Fruit fly (Drosophila melanogaster) whole organism, embryonic: ENCODE results near the gene CG15439.

Experiments used
- Antp ChIP-seq: fragments of 200-800 bp; sonication (Bioruptor generic); optimal IDR thresholded peaks from 3 replicates; lab custom pipeline; 2016; ENCODE audit warnings: missing biosample characterization, missing genetic modification characterization
- CG11093 ChIP-seq: fragments of 200-800 bp; sonication (Bioruptor generic); IDR thresholded peaks from 3 replicates; pipeline ENCODE4 v1.3.6; 2022; ENCODE audit warnings: missing biosample characterization, missing genetic modification characterization
- CG12236 ChIP-seq: fragments of 200-800 bp; sonication (Bioruptor generic); optimal IDR thresholded peaks from 2 replicates; lab custom pipeline; 2016; ENCODE audit warnings: missing biosample characterization, missing genetic modification characterization
- CG13123 ChIP-seq: fragments of 200-800 bp; sonication (Bioruptor generic); optimal IDR thresholded peaks from 2 replicates; lab custom pipeline; 2016; ENCODE audit warnings: missing biosample characterization, missing genetic modification characterization
- CG13775 ChIP-seq: fragments of 200-800 bp; sonication (Bioruptor generic); optimal IDR thresholded peaks from 3 replicates; lab custom pipeline; 2017; ENCODE audit warnings: missing biosample characterization, mild to moderate bottlenecking, missing genetic modification characterization
- CG15011 ChIP-seq: fragments of 200-800 bp; sonication (Bioruptor generic); optimal IDR thresholded peaks from 3 replicates; lab custom pipeline; 2018; ENCODE audit warnings: missing biosample characterization, mild to moderate bottlenecking, missing genetic modification characterization
- CG15601 ChIP-seq: fragments of 200-800 bp; sonication (Bioruptor generic); optimal IDR thresholded peaks from 3 replicates; lab custom pipeline; 2019; ENCODE audit warnings: missing biosample characterization, mild to moderate bottlenecking, missing genetic modification characterization, moderate library complexity
- CG16779 ChIP-seq: fragments of 200-800 bp; sonication (Bioruptor generic); IDR thresholded peaks from 2 replicates; pipeline ENCODE4 v1.3.6; 2022; ENCODE audit warnings: missing biosample characterization, missing genetic modification characterization
- CG17829 ChIP-seq: fragments of 200-800 bp; optimal IDR thresholded peaks from 2 replicates; lab custom pipeline; 2019; ENCODE audit warnings: missing biosample characterization, mild to moderate bottlenecking, missing genetic modification characterization, moderate library complexity
- CG1792 ChIP-seq: fragments of 200-800 bp; sonication (Bioruptor generic); optimal IDR thresholded peaks from 2 replicates; lab custom pipeline; 2016; ENCODE audit warnings: missing biosample characterization, missing genetic modification characterization
- CG2889 ChIP-seq: fragments of 200-800 bp; sonication (Bioruptor generic); IDR thresholded peaks from 3 replicates; pipeline ENCODE4 v1.3.6; 2022; ENCODE audit warnings: missing biosample characterization, missing genetic modification characterization
- CG30431 ChIP-seq: fragments of 200-800 bp; sonication (Bioruptor generic); optimal IDR thresholded peaks from 2 replicates; lab custom pipeline; 2017; ENCODE audit warnings: missing biosample characterization, missing genetic modification characterization
- CG32767 ChIP-seq: fragments of 200-800 bp; sonication (Bioruptor generic); IDR thresholded peaks from 2 replicates; pipeline ENCODE4 v1.3.6; 2022; ENCODE audit warnings: missing biosample characterization, missing genetic modification characterization
- CG34376 ChIP-seq: fragments of 200-800 bp; sonication (Bioruptor generic); optimal IDR thresholded peaks from 2 replicates; lab custom pipeline; 2018; ENCODE audit warnings: missing biosample characterization, mild to moderate bottlenecking, missing genetic modification characterization
- CG3838 ChIP-seq: fragments of 200-800 bp; sonication (Bioruptor generic); optimal IDR thresholded peaks from 3 replicates; lab custom pipeline; 2016; ENCODE audit warnings: missing biosample characterization, missing genetic modification characterization
- CG4328 ChIP-seq: fragments of 200-800 bp; sonication (Bioruptor generic); optimal IDR thresholded peaks from 3 replicates; lab custom pipeline; 2017; ENCODE audit warnings: missing biosample characterization, missing genetic modification reagents, missing genetic modification characterization
- CG6813 ChIP-seq: fragments of 200-800 bp; sonication (Bioruptor generic); optimal IDR thresholded peaks from 2 replicates; lab custom pipeline; 2017; ENCODE audit warnings: missing biosample characterization, missing genetic modification characterization, mild to moderate bottlenecking, moderate library complexity, missing genetic modification reagents
- CG9215 ChIP-seq: fragments of 200-800 bp; sonication (Bioruptor generic); IDR thresholded peaks from 2 replicates; pipeline ENCODE4 v1.3.6; 2022; ENCODE audit warnings: missing biosample characterization, missing genetic modification characterization
- Chrac-16 ChIP-seq: fragments of 200-800 bp; sonication (Bioruptor generic); optimal IDR thresholded peaks from 3 replicates; lab custom pipeline; 2016; ENCODE audit warnings: missing biosample characterization, missing genetic modification characterization
- Deaf1 ChIP-seq: fragments of 200-800 bp; optimal IDR thresholded peaks from 3 replicates; lab custom pipeline; 2019; ENCODE audit warnings: missing biosample characterization, mild to moderate bottlenecking, missing genetic modification characterization, moderate library complexity
- E2f1 ChIP-seq: fragments of 200-800 bp; sonication (Bioruptor generic); IDR thresholded peaks from 2 replicates; pipeline ENCODE4 v1.3.6; 2022; ENCODE audit warnings: missing biosample characterization, missing genetic modification characterization
- Fer3 ChIP-seq: fragments of 200-800 bp; sonication (Bioruptor generic); optimal IDR thresholded peaks from 2 replicates; lab custom pipeline; 2018; ENCODE audit warnings: missing biosample characterization, mild to moderate bottlenecking, missing genetic modification characterization, moderate library complexity
- HHEX ChIP-seq: fragments of 200-800 bp; sonication (Bioruptor generic); optimal IDR thresholded peaks from 3 replicates; lab custom pipeline; 2017; ENCODE audit warnings: missing biosample characterization, mild to moderate bottlenecking, missing genetic modification characterization, missing genetic modification reagents
- HLH54F ChIP-seq: fragments of 200-800 bp; sonication (Bioruptor generic); optimal IDR thresholded peaks from 3 replicates; lab custom pipeline; 2016; ENCODE audit warnings: missing biosample characterization, missing genetic modification characterization
- HLHmδ ChIP-seq: fragments of 200-800 bp; sonication (Bioruptor generic); optimal IDR thresholded peaks from 2 replicates; lab custom pipeline; 2018; ENCODE audit warnings: missing biosample characterization, mild to moderate bottlenecking, missing genetic modification characterization, moderate library complexity
- Hand ChIP-seq: fragments of 200-800 bp; sonication (Bioruptor generic); optimal IDR thresholded peaks from 2 replicates; lab custom pipeline; 2017; ENCODE audit warnings: mild to moderate bottlenecking, missing biosample characterization, missing genetic modification reagents, missing genetic modification characterization
- Jarid2 ChIP-seq: fragments of 200-800 bp; sonication (Bioruptor generic); optimal IDR thresholded peaks from 3 replicates; lab custom pipeline; 2017; ENCODE audit warnings: mild to moderate bottlenecking, missing biosample characterization, missing genetic modification reagents, missing genetic modification characterization
- Lim3 ChIP-seq: fragments of 200-800 bp; sonication (Bioruptor generic); IDR thresholded peaks from 2 replicates; pipeline ENCODE4 v1.3.6; 2022; ENCODE audit warnings: missing biosample characterization, missing genetic modification characterization
- Myb ChIP-seq: fragments of 200-800 bp; sonication (Bioruptor generic); optimal IDR thresholded peaks from 2 replicates; lab custom pipeline; 2016; ENCODE audit warnings: missing biosample characterization, missing genetic modification characterization
- Optix ChIP-seq: fragments of 200-800 bp; sonication (Bioruptor generic); IDR thresholded peaks from 3 replicates; pipeline ENCODE4 v1.3.6; 2022; ENCODE audit warnings: missing biosample characterization, missing genetic modification characterization
- Sry-β ChIP-seq: fragments of 200-800 bp; sonication (Bioruptor generic); optimal IDR thresholded peaks from 2 replicates; lab custom pipeline; 2018; ENCODE audit warnings: missing biosample characterization, mild to moderate bottlenecking, missing genetic modification characterization, moderate library complexity
- Stat92E ChIP-seq, 3 experiments: fragments of >200 bp in 2 of 3; fragments of 200-800 bp in 1 of 3; sonication (Bioruptor generic) in 1 of 3; optimal IDR thresholded peaks; 2 replicates each; lab custom pipeline; 2017 to 2019; ENCODE audit warnings: missing biosample characterization in 3 of 3, missing genetic modification characterization in 3 of 3, mild to moderate bottlenecking in 1 of 3, moderate library complexity in 1 of 3
- Trl ChIP-seq, 3 experiments: fragments of >200 bp in 2 of 3; fragments of 200-800 bp in 1 of 3; sonication (Bioruptor generic) in 1 of 3; optimal IDR thresholded peaks; 2 replicates in 1 of 3; 3 replicates in 2 of 3; lab custom pipeline; 2016 to 2017; ENCODE audit warnings: missing biosample characterization in 1 of 3, missing genetic modification characterization in 1 of 3
- ab ChIP-seq: fragments of 200-800 bp; sonication (Bioruptor generic); optimal IDR thresholded peaks from 2 replicates; lab custom pipeline; 2016; ENCODE audit warnings: missing biosample characterization, missing genetic modification characterization
- bbx ChIP-seq: fragments of 200-800 bp; sonication (Bioruptor generic); IDR thresholded peaks from 2 replicates; pipeline ENCODE4 v1.3.6; 2022; ENCODE audit warnings: missing biosample characterization, missing genetic modification characterization; ENCODE audit not compliant: partially characterized antibody
- cato ChIP-seq: fragments of 200-800 bp; sonication (Bioruptor generic); optimal IDR thresholded peaks from 2 replicates; lab custom pipeline; 2016; ENCODE audit warnings: missing biosample characterization, missing genetic modification characterization, borderline replicate concordance
- caup ChIP-seq: fragments of 200-800 bp; sonication (Bioruptor generic); optimal IDR thresholded peaks from 3 replicates; lab custom pipeline; 2017; ENCODE audit warnings: missing biosample characterization, mild to moderate bottlenecking, missing genetic modification characterization, moderate library complexity; ENCODE audit not compliant: severe bottlenecking
- chif ChIP-seq, 2 experiments: fragments of 200-800 bp; sonication (Bioruptor generic); optimal IDR thresholded peaks; 3 replicates each; lab custom pipeline; 2016; ENCODE audit warnings: missing biosample characterization in 2 of 2, missing genetic modification characterization in 2 of 2
- ci ChIP-seq: fragments of 200-800 bp; sonication (Bioruptor generic); IDR thresholded peaks from 3 replicates; pipeline ENCODE4 v1.3.6; 2022; ENCODE audit warnings: missing biosample characterization, missing genetic modification characterization
- fd102C ChIP-seq: fragments of 200-800 bp; sonication (Bioruptor generic); optimal IDR thresholded peaks from 2 replicates; lab custom pipeline; 2018; ENCODE audit warnings: missing biosample characterization, mild to moderate bottlenecking, missing genetic modification characterization, moderate library complexity
- fru ChIP-seq: fragments of >200 bp; optimal IDR thresholded peaks from 2 replicates; lab custom pipeline; 2017
- gcm ChIP-seq: fragments of 200-800 bp; sonication (Bioruptor generic); optimal IDR thresholded peaks from 2 replicates; lab custom pipeline; 2019; ENCODE audit warnings: missing biosample characterization, mild to moderate bottlenecking, missing genetic modification characterization, moderate library complexity
- her ChIP-seq: fragments of 200-800 bp; sonication (Bioruptor generic); optimal IDR thresholded peaks from 2 replicates; lab custom pipeline; 2016; ENCODE audit warnings: missing biosample characterization, missing genetic modification characterization
- kah ChIP-seq: fragments of 200-800 bp; sonication (Bioruptor generic); optimal IDR thresholded peaks from 2 replicates; lab custom pipeline; 2018; ENCODE audit warnings: missing biosample characterization, mild to moderate bottlenecking, missing genetic modification characterization
- lmd ChIP-seq: fragments of 200-800 bp; sonication (Bioruptor generic); IDR thresholded peaks from 2 replicates; pipeline ENCODE4 v1.3.6; 2022; ENCODE audit warnings: missing biosample characterization, missing genetic modification characterization
- nmo ChIP-seq: fragments of 200-800 bp; sonication (Bioruptor generic); optimal IDR thresholded peaks from 2 replicates; lab custom pipeline; 2018; ENCODE audit warnings: missing biosample characterization, mild to moderate bottlenecking, missing genetic modification characterization, moderate library complexity
- ro ChIP-seq: fragments of 200-800 bp; sonication (Bioruptor generic); IDR thresholded peaks from 2 replicates; pipeline ENCODE4 v1.3.6; 2022; ENCODE audit warnings: missing biosample characterization, missing genetic modification characterization
- sisA ChIP-seq: fragments of 200-800 bp; sonication (Bioruptor generic); IDR thresholded peaks from 2 replicates; pipeline ENCODE4 v1.3.6; 2022; ENCODE audit warnings: missing biosample characterization, missing genetic modification characterization
- slp2 ChIP-seq: fragments of 200-800 bp; sonication (Bioruptor generic); optimal IDR thresholded peaks from 2 replicates; lab custom pipeline; 2016; ENCODE audit warnings: missing biosample characterization, missing genetic modification characterization
- sqz ChIP-seq: fragments of 200-800 bp; sonication (Bioruptor generic); optimal IDR thresholded peaks from 3 replicates; lab custom pipeline; 2018; ENCODE audit warnings: missing biosample characterization, mild to moderate bottlenecking, missing genetic modification characterization
- vfl ChIP-seq: fragments of 200-800 bp; sonication (Bioruptor generic); optimal IDR thresholded peaks from 2 replicates; lab custom pipeline; 2016; ENCODE audit warnings: missing biosample characterization, missing genetic modification characterization

CG15439 gene

DNA sequence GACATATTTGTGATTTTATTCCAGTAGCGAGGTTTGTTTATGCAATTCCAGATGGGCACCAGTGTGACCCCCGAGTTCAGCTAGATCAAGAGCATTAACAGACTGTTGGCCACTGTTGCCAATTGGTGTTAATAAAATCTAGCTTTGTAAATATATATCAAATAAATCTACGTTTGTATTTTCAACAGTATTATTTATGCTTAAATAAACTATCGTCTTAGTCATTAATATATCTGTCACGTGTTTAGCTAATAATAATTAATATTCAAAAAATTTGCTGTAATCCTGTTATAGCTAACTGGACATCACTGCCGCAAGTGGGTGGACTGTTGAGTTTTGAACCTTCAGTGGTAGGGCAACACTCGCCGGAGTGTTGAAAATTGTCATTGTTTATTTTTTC lies 6.7 kb upstream of the CG15439 start, which contains the start of the genes mRpL27 and CG15435 (continued):
- TF ChIP-seq bbx (GFP tag; lab: Robert Waterston, UW) (no peak), CG6813 (GFP tag; lab: Kevin White, UChicago) (no peak), CG16779 (GFP tag; lab: Robert Waterston, UW) (no peak), CG9215 (GFP tag; lab: Robert Waterston, UW) (no peak), Deaf1 (tag; lab: Kevin White, UChicago) (no peak), Sry-β (GFP tag; lab: Kevin White, UChicago) (peak; percentile 95), Optix (no peak), Stat92E (GFP tag; optimal IDR thresholded peaks at IDR 0.05; lab: Kevin White, UChicago) (peak in 1 of 3 experiments; percentile 60), her (GFP tag; lab: Kevin White, UChicago) (no peak), Trl (optimal IDR thresholded peaks at IDR 0.05; lab: Kevin White, UChicago) (no peak), Trl (GFP tag; optimal IDR thresholded peaks at IDR 0.05; lab: Kevin White, UChicago) (no peak), CG32767 (GFP tag; lab: Robert Waterston, UW) (no peak), Fer3 (tag; lab: Kevin White, UChicago) (peak; percentile 44), kah (GFP tag; lab: Kevin White, UChicago) (peak; percentile 48), fd102C (GFP tag; lab: Kevin White, UChicago) (no peak), sisA (GFP tag; lab: Robert Waterston, UW) (no peak), Myb (GFP tag; lab: Kevin White, UChicago) (peak; percentile 50), CG34376 (peak; percentile 31), CG12236 (GFP tag; lab: Kevin White, UChicago) (no peak), CG11093 (no peak), CG3838 (GFP tag; lab: Kevin White, UChicago) (no peak), Jarid2 (no peak), E2f1 (no peak), cato (peak; percentile 11), ro (GFP tag; lab: Robert Waterston, UW) (no peak), CG15011 (GFP tag; lab: Kevin White, UChicago) (no peak), Lim3 (GFP tag; lab: Robert Waterston, UW) (no peak), HLH54F (peak; percentile 32), HHEX (GFP tag; lab: Kevin White, UChicago) (peak; percentile 34), CG4328 (GFP tag; lab: Kevin White, UChicago) (peak; percentile 42), CG15601 (tag; lab: Kevin White, UChicago) (peak; percentile 69), lmd (GFP tag; lab: Robert Waterston, UW) (no peak), ci (GFP tag; lab: Robert Waterston, UW) (no peak), vfl (GFP tag; lab: Kevin White, UChicago) (no peak), CG1792 (GFP tag; lab: Kevin White, UChicago) (no peak), chif (GFP tag; optimal IDR thresholded peaks at IDR 0.05; lab: Kevin White, UChicago) (no peak), CG17829 (tag; lab: Kevin White, UChicago) (peak; percentile 59), CG2889 (GFP tag; lab: Robert Waterston, UW) (no peak), nmo (peak; percentile 78), fru (lab: Kevin White, UChicago) (no peak), Antp (GFP tag; lab: Kevin White, UChicago) (no peak), HLHmδ (no peak), CG13775 (peak; percentile 19), caup (no peak), CG30431 (GFP tag; lab: Kevin White, UChicago) (no peak), slp2 (no peak), Hand (no peak), ab (no peak), sqz (GFP tag; lab: Kevin White, UChicago) (no peak), gcm (GFP tag; lab: Kevin White, UChicago) (no peak), CG13123 (GFP tag; lab: Kevin White, UChicago) (no peak), Chrac-16 (GFP tag; lab: Kevin White, UChicago) (peak; percentile 17)
